Worm (Caenorhabditis elegans) whole organism, early embryonic: ENCODE results near the gene srt-36.

Experiments
- aly-1 ChIP-seq: sonication (generic microtip); optimal IDR thresholded peaks from 2 replicates; lab custom pipeline; 2016; ENCODE audit warnings: missing genetic modification characterization, missing compliant biosample characterization
- ama-1 ChIP-seq: fragments of 150-350 bp; optimal IDR thresholded peaks from 2 replicates; lab custom pipeline; 2014
- hnd-1 ChIP-seq: sonication (generic microtip); optimal IDR thresholded peaks from 2 replicates; lab custom pipeline; 2016; ENCODE audit warnings: missing genetic modification characterization, missing compliant biosample characterization

DNA sequence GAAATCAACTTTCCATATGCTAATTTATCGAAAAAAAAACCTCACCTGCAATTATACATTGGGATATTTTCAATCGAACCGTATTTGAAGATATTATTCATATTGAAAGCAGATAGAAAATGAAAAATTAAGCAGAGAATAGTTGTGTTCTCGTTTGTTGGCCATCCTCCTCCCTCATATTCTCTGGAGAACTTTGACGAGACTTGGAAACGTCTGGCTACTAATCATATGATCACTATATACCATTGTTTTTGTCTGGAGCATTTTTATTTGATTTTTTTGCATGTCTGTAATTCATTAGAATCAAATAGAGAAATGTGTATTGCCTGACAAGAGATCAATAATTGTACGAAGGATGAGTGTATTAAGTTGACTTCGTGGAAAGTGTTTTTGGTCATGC is 3.6 kb downstream of the srt-36 start, which contains the start of gene srt-35:
- no peak for TF ChIP-seq hnd-1 (tag; lab: Kevin White, UChicago)
- TF ChIP-seq aly-1 (tag; lab: Kevin White, UChicago), result no peak
- TF ChIP-seq ama-1 (lab: Kevin White, UChicago), result no peak
